Fruit fly (Drosophila melanogaster) whole organism, embryonic: ENCODE data around the gene Cyp313a1.

Experiments used
- CG11247 ChIP-seq: fragments of 200-800 bp; sonication (Bioruptor generic); IDR thresholded peaks from 2 replicates; pipeline ENCODE4 v1.3.6; 2022; ENCODE audit warnings: missing biosample characterization, missing genetic modification characterization
- CG11456 ChIP-seq: fragments of 200-800 bp; sonication (Bioruptor generic); IDR thresholded peaks from 3 replicates; pipeline ENCODE4 v1.3.6; 2022; ENCODE audit warnings: missing biosample characterization, missing genetic modification characterization
- CG11695 ChIP-seq: fragments of 200-800 bp; sonication (Bioruptor generic); IDR thresholded peaks from 3 replicates; pipeline ENCODE4 v1.3.6; 2022; ENCODE audit warnings: missing biosample characterization, missing genetic modification characterization
- CG12391 ChIP-seq: fragments of 200-800 bp; sonication (Bioruptor generic); optimal IDR thresholded peaks from 3 replicates; lab custom pipeline; 2018; ENCODE audit warnings: missing biosample characterization, mild to moderate bottlenecking, missing genetic modification characterization, moderate library complexity
- CG13296 ChIP-seq: fragments of 200-800 bp; sonication (Bioruptor generic); optimal IDR thresholded peaks from 3 replicates; lab custom pipeline; 2018; ENCODE audit warnings: missing biosample characterization, mild to moderate bottlenecking, missing genetic modification characterization
- CG18599 ChIP-seq: fragments of 200-800 bp; sonication (Bioruptor generic); optimal IDR thresholded peaks from 3 replicates; lab custom pipeline; 2017; ENCODE audit warnings: missing biosample characterization, missing genetic modification characterization, mild to moderate bottlenecking, moderate library complexity, missing genetic modification reagents
- CG2116 ChIP-seq: fragments of 200-800 bp; sonication (Bioruptor generic); optimal IDR thresholded peaks from 3 replicates; lab custom pipeline; 2018; ENCODE audit warnings: missing biosample characterization, mild to moderate bottlenecking, missing genetic modification characterization
- CG2120 ChIP-seq: fragments of 200-800 bp; sonication (Bioruptor generic); optimal IDR thresholded peaks from 3 replicates; lab custom pipeline; 2016; ENCODE audit warnings: missing biosample characterization, missing genetic modification characterization
- CG2129 ChIP-seq: fragments of 200-800 bp; sonication (Bioruptor generic); IDR thresholded peaks from 2 replicates; pipeline ENCODE4 v1.3.6; 2022; ENCODE audit warnings: missing biosample characterization, missing genetic modification characterization; ENCODE audit not compliant: partially characterized antibody
- CG2202 ChIP-seq: fragments of 200-800 bp; sonication (Bioruptor generic); optimal IDR thresholded peaks from 2 replicates; lab custom pipeline; 2018; ENCODE audit warnings: missing biosample characterization, mild to moderate bottlenecking, missing genetic modification characterization
- CG31388 ChIP-seq: fragments of 200-800 bp; sonication (Bioruptor generic); optimal IDR thresholded peaks from 2 replicates; lab custom pipeline; 2016; ENCODE audit warnings: missing biosample characterization, missing genetic modification characterization
- CG3281 ChIP-seq: fragments of 200-800 bp; sonication (Bioruptor generic); optimal IDR thresholded peaks from 3 replicates; lab custom pipeline; 2017; ENCODE audit warnings: missing biosample characterization, mild to moderate bottlenecking, missing genetic modification characterization
- CG4424 ChIP-seq: fragments of 200-800 bp; sonication (Bioruptor generic); optimal IDR thresholded peaks from 3 replicates; lab custom pipeline; 2016; ENCODE audit warnings: missing biosample characterization, missing genetic modification characterization
- CG9727 ChIP-seq: fragments of 200-800 bp; sonication (Bioruptor generic); optimal IDR thresholded peaks from 3 replicates; lab custom pipeline; 2017; ENCODE audit warnings: missing biosample characterization, mild to moderate bottlenecking, missing genetic modification characterization
- D ChIP-seq, 2 experiments: fragments of 200-800 bp in 1 of 2; fragments of >200 bp in 1 of 2; sonication (Bioruptor generic) in 1 of 2; optimal IDR thresholded peaks; 2 replicates in 1 of 2; 3 replicates in 1 of 2; lab custom pipeline; 2017; ENCODE audit warnings: mild to moderate bottlenecking in 1 of 2, missing biosample characterization in 1 of 2, missing genetic modification characterization in 1 of 2, missing genetic modification reagents in 1 of 2
- Dbx ChIP-seq: fragments of 200-800 bp; sonication (Bioruptor generic); IDR thresholded peaks from 3 replicates; pipeline ENCODE4 v1.3.6; 2022; ENCODE audit warnings: missing biosample characterization, missing genetic modification characterization
- Dref ChIP-seq: fragments of 200-800 bp; sonication (Bioruptor generic); IDR thresholded peaks from 2 replicates; pipeline ENCODE4 v1.3.6; 2022; ENCODE audit warnings: missing biosample characterization, missing genetic modification characterization
- Ets65A ChIP-seq: fragments of 200-800 bp; sonication (Bioruptor generic); peaks from one replicate; lab custom pipeline; 2016; ENCODE audit warnings: missing biosample characterization, missing genetic modification characterization
- Ets97D ChIP-seq: fragments of 200-800 bp; sonication (Bioruptor generic); optimal IDR thresholded peaks from 3 replicates; lab custom pipeline; 2016; ENCODE audit warnings: missing biosample characterization, missing genetic modification characterization
- Hsf ChIP-seq: fragments of 200-800 bp; sonication (Bioruptor generic); optimal IDR thresholded peaks from 3 replicates; lab custom pipeline; 2016; ENCODE audit warnings: missing biosample characterization, missing genetic modification characterization
- MESR4 ChIP-seq: fragments of 200-800 bp; sonication (Bioruptor generic); optimal IDR thresholded peaks from 2 replicates; lab custom pipeline; 2018; ENCODE audit warnings: missing biosample characterization, mild to moderate bottlenecking, missing genetic modification characterization, moderate library complexity
- MTF-1 ChIP-seq: fragments of 200-800 bp; sonication (Bioruptor generic); optimal IDR thresholded peaks from 2 replicates; lab custom pipeline; 2018; ENCODE audit warnings: missing biosample characterization, mild to moderate bottlenecking, missing genetic modification characterization, borderline replicate concordance
- Mad ChIP-seq: fragments of 200-800 bp; sonication (Bioruptor generic); optimal IDR thresholded peaks from 2 replicates; lab custom pipeline; 2016; ENCODE audit warnings: missing biosample characterization, missing genetic modification characterization
- NC2α ChIP-seq: fragments of 200-800 bp; sonication (Bioruptor generic); optimal IDR thresholded peaks from 2 replicates; lab custom pipeline; 2016; ENCODE audit warnings: missing biosample characterization, missing genetic modification characterization
- Neu2 ChIP-seq: fragments of 200-800 bp; sonication (Bioruptor generic); optimal IDR thresholded peaks from 3 replicates; lab custom pipeline; 2016; ENCODE audit warnings: missing biosample characterization, missing genetic modification characterization, borderline replicate concordance
- abd-A ChIP-seq: fragments of 200-800 bp; sonication (Bioruptor generic); optimal IDR thresholded peaks from 3 replicates; lab custom pipeline; 2019; ENCODE audit warnings: missing biosample characterization, mild to moderate bottlenecking, missing genetic modification characterization, moderate library complexity
- ase ChIP-seq: fragments of 200-800 bp; sonication (Bioruptor generic); IDR thresholded peaks from 3 replicates; pipeline ENCODE4 v1.3.6; 2022; ENCODE audit warnings: missing biosample characterization, missing genetic modification characterization
- cad ChIP-seq: fragments of >200 bp; optimal IDR thresholded peaks from 2 replicates; lab custom pipeline; 2017; ENCODE audit warnings: missing biosample characterization, missing genetic modification characterization
- corto ChIP-seq: fragments of 200-800 bp; sonication (Bioruptor generic); optimal IDR thresholded peaks from 2 replicates; lab custom pipeline; 2016; ENCODE audit warnings: missing biosample characterization, mild to moderate bottlenecking, missing genetic modification characterization, moderate library complexity
- dm ChIP-seq: fragments of 200-800 bp; sonication (Bioruptor generic); optimal IDR thresholded peaks from 3 replicates; lab custom pipeline; 2016; ENCODE audit warnings: missing biosample characterization, missing genetic modification characterization
- dmrt11E ChIP-seq: fragments of 200-800 bp; sonication (Bioruptor generic); optimal IDR thresholded peaks from 3 replicates; lab custom pipeline; 2018; ENCODE audit warnings: missing biosample characterization, mild to moderate bottlenecking, missing genetic modification characterization, moderate library complexity
- en ChIP-seq: fragments of 200-800 bp; sonication (Bioruptor generic); optimal IDR thresholded peaks from 2 replicates; lab custom pipeline; 2016; ENCODE audit warnings: missing biosample characterization, missing genetic modification characterization
- fd3F ChIP-seq: fragments of 200-800 bp; sonication (Bioruptor generic); optimal IDR thresholded peaks from 2 replicates; lab custom pipeline; 2018; ENCODE audit warnings: missing biosample characterization, mild to moderate bottlenecking, missing genetic modification characterization, moderate library complexity
- gce ChIP-seq: fragments of 200-800 bp; sonication (Bioruptor generic); IDR thresholded peaks from 3 replicates; pipeline ENCODE4 v1.3.6; 2022; ENCODE audit warnings: missing biosample characterization, missing genetic modification characterization
- gro ChIP-seq: fragments of 200-800 bp; sonication (Bioruptor generic); optimal IDR thresholded peaks from 2 replicates; lab custom pipeline; 2016; ENCODE audit warnings: missing biosample characterization, missing genetic modification characterization
- h ChIP-seq: fragments of >200 bp; optimal IDR thresholded peaks from 2 replicates; lab custom pipeline; 2017
- jing ChIP-seq: fragments of 200-800 bp; sonication (Bioruptor generic); optimal IDR thresholded peaks from 2 replicates; lab custom pipeline; 2018; ENCODE audit warnings: missing biosample characterization, mild to moderate bottlenecking, missing genetic modification characterization
- lmd ChIP-seq: fragments of 200-800 bp; sonication (Bioruptor generic); IDR thresholded peaks from 2 replicates; pipeline ENCODE4 v1.3.6; 2022; ENCODE audit warnings: missing biosample characterization, missing genetic modification characterization
- luna ChIP-seq: fragments of 200-800 bp; sonication (Bioruptor generic); optimal IDR thresholded peaks from 2 replicates; lab custom pipeline; 2016; ENCODE audit warnings: missing biosample characterization, missing genetic modification characterization
- pita ChIP-seq: fragments of 200-800 bp; sonication (Bioruptor generic); optimal IDR thresholded peaks from 2 replicates; lab custom pipeline; 2017; ENCODE audit warnings: missing biosample characterization, mild to moderate bottlenecking, missing genetic modification characterization
- prd ChIP-seq, 3 experiments: fragments of >200 bp in 2 of 3; fragments of 200-800 bp in 1 of 3; sonication (Bioruptor generic) in 1 of 3; optimal IDR thresholded peaks in 2 of 3; IDR thresholded peaks in 1 of 3; 2 replicates in 2 of 3; 3 replicates in 1 of 3; pipeline versions ENCODE4 v1.3.6 to Lab custom; 2017 to 2022; ENCODE audit warnings: missing biosample characterization in 1 of 3, missing genetic modification characterization in 1 of 3
- ranshi ChIP-seq: fragments of 200-800 bp; sonication (Bioruptor generic); IDR thresholded peaks from 2 replicates; pipeline ENCODE4 v1.3.6; 2022; ENCODE audit warnings: missing biosample characterization, missing genetic modification characterization
- row ChIP-seq: fragments of 200-800 bp; sonication (Bioruptor generic); IDR thresholded peaks from 3 replicates; pipeline ENCODE4 v1.3.6; 2022; ENCODE audit warnings: missing biosample characterization, missing genetic modification characterization
- run ChIP-seq: fragments of 200-800 bp; sonication (Bioruptor generic); optimal IDR thresholded peaks from 3 replicates; lab custom pipeline; 2018; ENCODE audit warnings: missing biosample characterization, mild to moderate bottlenecking, missing genetic modification characterization
- sd ChIP-seq: fragments of 200-800 bp; sonication (Bioruptor generic); optimal IDR thresholded peaks from 3 replicates; lab custom pipeline; 2018; ENCODE audit warnings: missing biosample characterization, mild to moderate bottlenecking, missing genetic modification characterization, moderate library complexity
- ssp ChIP-seq: fragments of 200-800 bp; sonication (Bioruptor generic); IDR thresholded peaks from 2 replicates; pipeline ENCODE4 v1.3.6; 2022; ENCODE audit warnings: missing biosample characterization, missing genetic modification characterization
- tio ChIP-seq: fragments of 200-800 bp; sonication (Bioruptor generic); optimal IDR thresholded peaks from 2 replicates; lab custom pipeline; 2017; ENCODE audit warnings: missing biosample characterization, missing genetic modification characterization, inconsistent platforms
- vfl ChIP-seq: fragments of 200-800 bp; sonication (Bioruptor generic); optimal IDR thresholded peaks from 2 replicates; lab custom pipeline; 2016; ENCODE audit warnings: missing biosample characterization, missing genetic modification characterization
- yki ChIP-seq: fragments of >200 bp; optimal IDR thresholded peaks from 3 replicates; lab custom pipeline; 2018
- zen ChIP-seq: fragments of 200-800 bp; sonication (Bioruptor generic); optimal IDR thresholded peaks from 3 replicates; lab custom pipeline; 2018; ENCODE audit warnings: missing biosample characterization, mild to moderate bottlenecking, missing genetic modification characterization, moderate library complexity
- zfh2 ChIP-seq: fragments of 200-800 bp; sonication (Bioruptor generic); optimal IDR thresholded peaks from 2 replicates; lab custom pipeline; 2016; ENCODE audit warnings: missing biosample characterization, missing genetic modification characterization

The Cyp313a1 gene

dm6 chr3R:14542038-14542437 is 21.2 kb downstream of the Cyp313a1 start:
- no peak for TF ChIP-seq ssp (GFP tag; lab: Robert Waterston, UW)
- TF ChIP-seq MESR4 (GFP tag; lab: Kevin White, UChicago): no peak
- no peak for TF ChIP-seq CG2116
- peak; percentile 11 for TF ChIP-seq CG4424 (GFP tag; lab: Kevin White, UChicago)
- TF ChIP-seq CG2120: peak; percentile 37
- no peak for TF ChIP-seq CG11456 (GFP tag; lab: Robert Waterston, UW)
- TF ChIP-seq gce: 0 out of 3 replicates have a peak, but pooled peaks have one; percentile 39
- no peak for TF ChIP-seq jing
- peak; percentile 46 for TF ChIP-seq CG18599 (GFP tag; lab: Kevin White, UChicago)
- TF ChIP-seq prd (optimal IDR thresholded peaks at IDR 0.05; lab: Kevin White, UChicago): no peak
- peak; percentile 39; the same call in 1 of the 3 replicates for TF ChIP-seq prd (GFP tag; IDR thresholded peaks at IDR 0.05; lab: Robert Waterston, UW)
- no peak for TF ChIP-seq ase (GFP tag; lab: Robert Waterston, UW)
- TF ChIP-seq Neu2 (GFP tag; lab: Kevin White, UChicago): no peak
- TF ChIP-seq Dbx (GFP tag; lab: Robert Waterston, UW): 0 out of 3 replicates have a peak, but pooled peaks have one; percentile 38
- no peak for TF ChIP-seq CG12391 (tag; lab: Kevin White, UChicago)
- TF ChIP-seq Ets97D: no peak
- no peak for TF ChIP-seq NC2α (GFP tag; lab: Kevin White, UChicago)
- no peak for TF ChIP-seq CG11247 (GFP tag; lab: Robert Waterston, UW)
- TF ChIP-seq gro (GFP tag; lab: Kevin White, UChicago): peak; percentile 17
- TF ChIP-seq CG31388: no peak
- TF ChIP-seq CG2129 (GFP tag; lab: Robert Waterston, UW): no peak
- TF ChIP-seq abd-A (tag; lab: Kevin White, UChicago): no peak
- peak; percentile 20; the same call in 1 of the 2 replicates for TF ChIP-seq lmd (GFP tag; lab: Robert Waterston, UW)
- TF ChIP-seq Mad (GFP tag; lab: Kevin White, UChicago): no peak
- peak; percentile 1 for TF ChIP-seq CG13296 (GFP tag; lab: Kevin White, UChicago)
- TF ChIP-seq pita (GFP tag; lab: Kevin White, UChicago): no peak
- no peak for TF ChIP-seq sd (tag; lab: Kevin White, UChicago)
- TF ChIP-seq Dref (GFP tag; lab: Robert Waterston, UW): no peak
- TF ChIP-seq D (optimal IDR thresholded peaks at IDR 0.05; lab: Kevin White, UChicago): no peak
- no peak for TF ChIP-seq D (GFP tag; optimal IDR thresholded peaks at IDR 0.05; lab: Kevin White, UChicago)
- peak; percentile 12 for TF ChIP-seq Hsf
- TF ChIP-seq MTF-1 (GFP tag; lab: Kevin White, UChicago): no peak
- TF ChIP-seq zen (tag; lab: Kevin White, UChicago): no peak
- no peak for TF ChIP-seq Ets65A (GFP tag; lab: Kevin White, UChicago)
- TF ChIP-seq CG2202 (tag; lab: Kevin White, UChicago): no peak
- no peak for TF ChIP-seq cad (GFP tag; lab: Kevin White, UChicago)
- TF ChIP-seq vfl (GFP tag; lab: Kevin White, UChicago): no peak
- no peak for TF ChIP-seq h (lab: Kevin White, UChicago)
- TF ChIP-seq tio: no peak
- TF ChIP-seq en (GFP tag; lab: Kevin White, UChicago): no peak
- no peak for TF ChIP-seq dmrt11E (tag; lab: Kevin White, UChicago)
- peak; percentile 34; the same call in 1 of the 2 replicates for TF ChIP-seq ranshi (GFP tag; lab: Robert Waterston, UW)
- no peak for TF ChIP-seq luna
- TF ChIP-seq corto (GFP tag; lab: Kevin White, UChicago): no peak
- TF ChIP-seq run (tag; lab: Kevin White, UChicago): no peak
- TF ChIP-seq zfh2 (GFP tag; lab: Kevin White, UChicago): no peak
- TF ChIP-seq fd3F: no peak
- 0 out of 3 replicates have a peak, but pooled peaks have one; percentile 38 for TF ChIP-seq CG11695
- TF ChIP-seq CG9727 (GFP tag; lab: Kevin White, UChicago): peak; percentile 9
- TF ChIP-seq yki (lab: Kevin White, UChicago): no peak
- TF ChIP-seq dm (GFP tag; lab: Kevin White, UChicago): no peak
- peak; percentile 56; the same call in 2 of the 3 replicates for TF ChIP-seq row (GFP tag; lab: Robert Waterston, UW)
- peak; percentile 18 for TF ChIP-seq CG3281 (GFP tag; lab: Kevin White, UChicago)
